Fruit fly (Drosophila melanogaster) whole organism, embryonic: ENCODE data around the gene Arpc1.
A peak's percentile ranks its signal among the peaks of the same experiment; 100 is the strongest.

Source experiments
- ATbp ChIP-seq: fragments of 200-800 bp; sonication (Bioruptor generic); optimal IDR thresholded peaks from 2 replicates; lab custom pipeline; 2017; ENCODE audit warnings: missing biosample characterization, mild to moderate bottlenecking, missing genetic modification characterization, missing genetic modification reagents
- B-H1 ChIP-seq: fragments of 200-800 bp; sonication (Bioruptor generic); IDR thresholded peaks from 3 replicates; pipeline ENCODE4 v1.3.6; 2022; ENCODE audit warnings: missing biosample characterization, missing genetic modification characterization
- CG10565 ChIP-seq: fragments of 200-800 bp; sonication (Bioruptor generic); optimal IDR thresholded peaks from 3 replicates; lab custom pipeline; 2016; ENCODE audit warnings: missing biosample characterization, mild to moderate bottlenecking, missing genetic modification characterization
- CG11723 ChIP-seq: fragments of 200-800 bp; sonication (Bioruptor generic); optimal IDR thresholded peaks from 2 replicates; lab custom pipeline; 2017; ENCODE audit warnings: missing biosample characterization, mild to moderate bottlenecking, missing genetic modification characterization
- CG12104 ChIP-seq: fragments of 200-800 bp; sonication (Bioruptor generic); optimal IDR thresholded peaks from 3 replicates; lab custom pipeline; 2016; ENCODE audit warnings: missing biosample characterization, missing genetic modification characterization
- CG13894 ChIP-seq: fragments of 200-800 bp; sonication (Bioruptor generic); optimal IDR thresholded peaks from 3 replicates; lab custom pipeline; 2018; ENCODE audit warnings: missing biosample characterization, mild to moderate bottlenecking, missing genetic modification characterization, moderate library complexity
- CG14667 ChIP-seq: fragments of 200-800 bp; sonication (Bioruptor generic); IDR thresholded peaks from 2 replicates; pipeline ENCODE4 v1.3.6; 2022; ENCODE audit warnings: missing biosample characterization, missing genetic modification characterization
- CG15269 ChIP-seq: fragments of 200-800 bp; sonication (Bioruptor generic); optimal IDR thresholded peaks from 2 replicates; lab custom pipeline; 2018; ENCODE audit warnings: missing biosample characterization, mild to moderate bottlenecking, missing genetic modification characterization, moderate library complexity
- CG15601 ChIP-seq: fragments of 200-800 bp; sonication (Bioruptor generic); optimal IDR thresholded peaks from 3 replicates; lab custom pipeline; 2019; ENCODE audit warnings: missing biosample characterization, mild to moderate bottlenecking, missing genetic modification characterization, moderate library complexity
- CG1832 ChIP-seq: fragments of 200-800 bp; sonication (Bioruptor generic); optimal IDR thresholded peaks from 2 replicates; lab custom pipeline; 2017; ENCODE audit warnings: missing biosample characterization, mild to moderate bottlenecking, missing genetic modification characterization, inconsistent platforms
- CG2199 ChIP-seq: fragments of 200-800 bp; sonication (Bioruptor generic); IDR thresholded peaks from 3 replicates; pipeline ENCODE4 v1.3.6; 2022; ENCODE audit warnings: missing biosample characterization, missing genetic modification characterization
- CG31388 ChIP-seq: fragments of 200-800 bp; sonication (Bioruptor generic); optimal IDR thresholded peaks from 2 replicates; lab custom pipeline; 2016; ENCODE audit warnings: missing biosample characterization, missing genetic modification characterization
- CG32532 ChIP-seq: fragments of 200-800 bp; sonication (Bioruptor generic); IDR thresholded peaks from 2 replicates; pipeline ENCODE4 v1.3.6; 2022; ENCODE audit warnings: missing biosample characterization, missing genetic modification characterization
- CG4424 ChIP-seq: fragments of 200-800 bp; sonication (Bioruptor generic); optimal IDR thresholded peaks from 3 replicates; lab custom pipeline; 2016; ENCODE audit warnings: missing biosample characterization, missing genetic modification characterization
- CG9215 ChIP-seq: fragments of 200-800 bp; sonication (Bioruptor generic); IDR thresholded peaks from 2 replicates; pipeline ENCODE4 v1.3.6; 2022; ENCODE audit warnings: missing biosample characterization, missing genetic modification characterization
- Camta ChIP-seq: fragments of 200-800 bp; sonication (Bioruptor generic); optimal IDR thresholded peaks from 2 replicates; lab custom pipeline; 2016; ENCODE audit warnings: missing biosample characterization, missing genetic modification characterization
- CkIIα-i1 ChIP-seq: fragments of 200-800 bp; sonication (Bioruptor generic); IDR thresholded peaks from 2 replicates; pipeline ENCODE4 v1.3.6; 2022; ENCODE audit warnings: missing biosample characterization, missing genetic modification characterization
- Dip3 ChIP-seq: fragments of 200-800 bp; sonication (Bioruptor generic); optimal IDR thresholded peaks from 3 replicates; lab custom pipeline; 2016; ENCODE audit warnings: missing biosample characterization, missing genetic modification characterization
- Ets65A ChIP-seq: fragments of 200-800 bp; sonication (Bioruptor generic); peaks from one replicate; lab custom pipeline; 2016; ENCODE audit warnings: missing biosample characterization, missing genetic modification characterization
- Gsc ChIP-seq: fragments of 200-800 bp; sonication (Bioruptor generic); IDR thresholded peaks from 2 replicates; pipeline ENCODE4 v1.3.6; 2022; ENCODE audit warnings: missing biosample characterization, missing genetic modification characterization
- Kr ChIP-seq: fragments of 200-800 bp; sonication (Bioruptor generic); optimal IDR thresholded peaks from 2 replicates; lab custom pipeline; 2017; ENCODE audit warnings: missing biosample characterization, mild to moderate bottlenecking, missing genetic modification characterization
- MBD-R2 ChIP-seq: fragments of 200-800 bp; sonication (Bioruptor generic); IDR thresholded peaks from 2 replicates; pipeline ENCODE4 v1.3.6; 2022; ENCODE audit warnings: missing biosample characterization, missing genetic modification characterization
- MTF-1 ChIP-seq: fragments of 200-800 bp; sonication (Bioruptor generic); optimal IDR thresholded peaks from 2 replicates; lab custom pipeline; 2018; ENCODE audit warnings: missing biosample characterization, mild to moderate bottlenecking, missing genetic modification characterization, borderline replicate concordance
- Nf-YA ChIP-seq: fragments of 200-800 bp; sonication (Bioruptor generic); IDR thresholded peaks from 2 replicates; pipeline ENCODE4 v1.3.6; 2022; ENCODE audit warnings: missing biosample characterization, missing genetic modification characterization
- Opbp ChIP-seq: fragments of 200-800 bp; sonication (Bioruptor generic); IDR thresholded peaks from 3 replicates; pipeline ENCODE4 v1.3.6; 2022; ENCODE audit warnings: missing biosample characterization, missing genetic modification characterization; ENCODE audit not compliant: partially characterized antibody
- Poxn ChIP-seq: fragments of 200-800 bp; sonication (Bioruptor generic); IDR thresholded peaks from 2 replicates; pipeline ENCODE4 v1.3.6; 2022; ENCODE audit warnings: missing biosample characterization, missing genetic modification characterization
- Spps ChIP-seq: fragments of 200-800 bp; sonication (Bioruptor generic); optimal IDR thresholded peaks from 2 replicates; lab custom pipeline; 2018; ENCODE audit warnings: missing biosample characterization, mild to moderate bottlenecking, missing genetic modification characterization
- Sry-β ChIP-seq: fragments of 200-800 bp; sonication (Bioruptor generic); optimal IDR thresholded peaks from 2 replicates; lab custom pipeline; 2018; ENCODE audit warnings: missing biosample characterization, mild to moderate bottlenecking, missing genetic modification characterization, moderate library complexity
- Ssrp ChIP-seq: fragments of 200-800 bp; sonication (Bioruptor generic); optimal IDR thresholded peaks from 2 replicates; lab custom pipeline; 2018; ENCODE audit warnings: missing biosample characterization, mild to moderate bottlenecking, missing genetic modification characterization, moderate library complexity
- Xbp1 ChIP-seq: fragments of 200-800 bp; sonication (Bioruptor generic); optimal IDR thresholded peaks from 3 replicates; lab custom pipeline; 2016; ENCODE audit warnings: missing biosample characterization, mild to moderate bottlenecking, missing genetic modification characterization
- Xrp1 ChIP-seq: fragments of 200-800 bp; sonication (Bioruptor generic); IDR thresholded peaks from 2 replicates; pipeline ENCODE4 v1.3.6; 2022; ENCODE audit warnings: missing biosample characterization, missing genetic modification characterization
- cwo ChIP-seq: fragments of 200-800 bp; sonication (Bioruptor generic); optimal IDR thresholded peaks from 3 replicates; lab custom pipeline; 2017; ENCODE audit warnings: missing biosample characterization, missing genetic modification characterization, mild to moderate bottlenecking, moderate library complexity, missing genetic modification reagents
- en ChIP-seq: fragments of 200-800 bp; sonication (Bioruptor generic); optimal IDR thresholded peaks from 2 replicates; lab custom pipeline; 2016; ENCODE audit warnings: missing biosample characterization, missing genetic modification characterization
- esg ChIP-seq: fragments of 200-800 bp; sonication (Bioruptor generic); conservative IDR thresholded peaks from 2 replicates; pipeline ENCODE4 v1.3.6; 2022; ENCODE audit warnings: missing biosample characterization, missing genetic modification characterization
- eyg ChIP-seq: fragments of 200-800 bp; sonication (Bioruptor generic); optimal IDR thresholded peaks from 3 replicates; lab custom pipeline; 2016; ENCODE audit warnings: missing biosample characterization, missing genetic modification characterization
- fu2 ChIP-seq: fragments of 200-800 bp; sonication (Bioruptor generic); optimal IDR thresholded peaks from 2 replicates; lab custom pipeline; 2016; ENCODE audit warnings: missing biosample characterization, missing genetic modification characterization
- gcm ChIP-seq: fragments of 200-800 bp; sonication (Bioruptor generic); optimal IDR thresholded peaks from 2 replicates; lab custom pipeline; 2019; ENCODE audit warnings: missing biosample characterization, mild to moderate bottlenecking, missing genetic modification characterization, moderate library complexity
- h ChIP-seq: fragments of >200 bp; optimal IDR thresholded peaks from 2 replicates; lab custom pipeline; 2017
- nau ChIP-seq: fragments of 200-800 bp; sonication (Bioruptor generic); optimal IDR thresholded peaks from 3 replicates; lab custom pipeline; 2017; ENCODE audit warnings: missing biosample characterization, mild to moderate bottlenecking, missing genetic modification characterization, missing genetic modification reagents
- oc ChIP-seq: fragments of 200-800 bp; sonication (Bioruptor generic); optimal IDR thresholded peaks from 2 replicates; lab custom pipeline; 2018; ENCODE audit warnings: missing biosample characterization, mild to moderate bottlenecking, missing genetic modification characterization, moderate library complexity
- pros ChIP-seq: fragments of 200-800 bp; sonication (Bioruptor generic); optimal IDR thresholded peaks from 3 replicates; lab custom pipeline; 2019; ENCODE audit warnings: missing biosample characterization, mild to moderate bottlenecking, missing genetic modification characterization, moderate library complexity
- repo ChIP-seq: fragments of 200-800 bp; sonication (Bioruptor generic); optimal IDR thresholded peaks from 2 replicates; lab custom pipeline; 2016; ENCODE audit warnings: missing biosample characterization, missing genetic modification characterization
- sens-2 ChIP-seq: fragments of 200-800 bp; sonication (Bioruptor generic); IDR thresholded peaks from 2 replicates; pipeline ENCODE4 v1.3.6; 2022; ENCODE audit warnings: missing biosample characterization, missing genetic modification characterization
- shn ChIP-seq: fragments of 200-800 bp; sonication (Bioruptor generic); optimal IDR thresholded peaks from 3 replicates; lab custom pipeline; 2016; ENCODE audit warnings: missing biosample characterization, missing genetic modification characterization
- slp2 ChIP-seq: fragments of 200-800 bp; sonication (Bioruptor generic); optimal IDR thresholded peaks from 2 replicates; lab custom pipeline; 2016; ENCODE audit warnings: missing biosample characterization, missing genetic modification characterization
- sna ChIP-seq: fragments of 200-800 bp; sonication (Bioruptor generic); IDR thresholded peaks from 2 replicates; pipeline ENCODE4 v1.3.6; 2022; ENCODE audit warnings: missing biosample characterization, missing genetic modification characterization; ENCODE audit not compliant: partially characterized antibody
- so ChIP-seq: fragments of 200-800 bp; sonication (Bioruptor generic); IDR thresholded peaks from 3 replicates; pipeline ENCODE4 v1.3.6; 2022; ENCODE audit warnings: missing biosample characterization, missing genetic modification characterization
- tin ChIP-seq: fragments of 200-800 bp; sonication (Bioruptor generic); optimal IDR thresholded peaks from 3 replicates; lab custom pipeline; 2016; ENCODE audit warnings: missing biosample characterization, missing genetic modification characterization
- tna ChIP-seq: fragments of 200-800 bp; sonication (Bioruptor generic); IDR thresholded peaks from 2 replicates; pipeline ENCODE4 v1.3.6; 2022; ENCODE audit warnings: missing biosample characterization, missing genetic modification characterization; ENCODE audit not compliant: partially characterized antibody

Gene Arpc1

dm6 chr2L:13780109-13780947, 49.2 kb downstream of the Arpc1 start, which contains the start of the genes CG9008 and p38b (continued):
- TF ChIP-seq Kr, result no peak
- TF ChIP-seq fu2 (GFP tag; lab: Kevin White, UChicago), result no peak
- peak; percentile 28 for TF ChIP-seq Sry-β (GFP tag; lab: Kevin White, UChicago)
- peak; percentile 75 for TF ChIP-seq CG4424 (GFP tag; lab: Kevin White, UChicago)
- TF ChIP-seq Xrp1 (GFP tag; lab: Robert Waterston, UW), result peak; percentile 56; the same call in 1 of the 2 replicates
- TF ChIP-seq Ssrp (tag; lab: Kevin White, UChicago), result peak; percentile 87
- peak; percentile 10; the same call in 1 of the 3 replicates for TF ChIP-seq B-H1
- peak; percentile 50 for TF ChIP-seq Spps (tag; lab: Kevin White, UChicago)
- TF ChIP-seq CG32532, result peak; percentile 66
- TF ChIP-seq Ets65A (GFP tag; lab: Kevin White, UChicago), result peak; percentile 92
- peak; percentile 58 for TF ChIP-seq ATbp (GFP tag; lab: Kevin White, UChicago)
- no peak for TF ChIP-seq CG1832 (GFP tag; lab: Kevin White, UChicago)
- TF ChIP-seq Gsc, result no peak
- TF ChIP-seq repo (GFP tag; lab: Kevin White, UChicago), result no peak
- TF ChIP-seq pros (GFP tag; lab: Kevin White, UChicago), result no peak
- peak; percentile 78 for TF ChIP-seq CG11723 (GFP tag; lab: Kevin White, UChicago)
- no peak for TF ChIP-seq CG10565 (GFP tag; lab: Kevin White, UChicago)
- 0 out of 2 replicates have a peak, but pooled peaks have one; percentile 10 for TF ChIP-seq Nf-YA (GFP tag; lab: Robert Waterston, UW)
- peak; percentile 45 for TF ChIP-seq tna (GFP tag; lab: Robert Waterston, UW)
- TF ChIP-seq slp2 (GFP tag; lab: Kevin White, UChicago), result no peak
- TF ChIP-seq sna, result no peak
- TF ChIP-seq CkIIα-i1 (GFP tag; lab: Robert Waterston, UW), result no peak
- no peak for TF ChIP-seq h (lab: Kevin White, UChicago)
- TF ChIP-seq shn (GFP tag; lab: Kevin White, UChicago), result no peak
- no peak for TF ChIP-seq en
- TF ChIP-seq CG15601 (tag; lab: Kevin White, UChicago), result peak; percentile 86
- peak; percentile 57; the same call in 1 of the 2 replicates for TF ChIP-seq esg (GFP tag; lab: Robert Waterston, UW)
- TF ChIP-seq Dip3 (GFP tag; lab: Kevin White, UChicago), result peak; percentile 7
- peak; percentile 49; the same call in 1 of the 3 replicates for TF ChIP-seq Opbp (GFP tag; lab: Robert Waterston, UW)
- peak; percentile 48 for TF ChIP-seq CG13894 (tag; lab: Kevin White, UChicago)
- TF ChIP-seq cwo (GFP tag; lab: Kevin White, UChicago), result peak; percentile 80
- peak; percentile 56 for TF ChIP-seq CG9215
- TF ChIP-seq MBD-R2, result peak; percentile 70
- no peak for TF ChIP-seq Poxn (GFP tag; lab: Robert Waterston, UW)
- 0 out of 3 replicates have a peak, but pooled peaks have one; percentile 19 for TF ChIP-seq CG2199 (GFP tag; lab: Robert Waterston, UW)
- no peak for TF ChIP-seq MTF-1
- no peak for TF ChIP-seq Camta
- TF ChIP-seq so (GFP tag; lab: Robert Waterston, UW), result peak; percentile 71; the same call in 2 of the 3 replicates
- no peak for TF ChIP-seq sens-2 (GFP tag; lab: Robert Waterston, UW)
- no peak for TF ChIP-seq oc
- peak; percentile 80 for TF ChIP-seq gcm (GFP tag; lab: Kevin White, UChicago)
- no peak for TF ChIP-seq nau
- TF ChIP-seq CG31388 (GFP tag; lab: Kevin White, UChicago), result no peak
- peak; percentile 87 for TF ChIP-seq CG15269
- TF ChIP-seq tin, result peak; percentile 76
- peak; percentile 75 for TF ChIP-seq Xbp1
- no peak for TF ChIP-seq eyg (GFP tag; lab: Kevin White, UChicago)
- peak; percentile 5; the same call in 1 of the 2 replicates for TF ChIP-seq CG14667 (GFP tag; lab: Robert Waterston, UW)
- peak; percentile 90 for TF ChIP-seq CG12104 (GFP tag; lab: Kevin White, UChicago)
